Fruit fly (Drosophila melanogaster): ENCODE results near the gene CG15544.
A peak's percentile ranks its signal among the peaks of the same experiment; 100 is the strongest.

The CG15544 gene

DNA sequence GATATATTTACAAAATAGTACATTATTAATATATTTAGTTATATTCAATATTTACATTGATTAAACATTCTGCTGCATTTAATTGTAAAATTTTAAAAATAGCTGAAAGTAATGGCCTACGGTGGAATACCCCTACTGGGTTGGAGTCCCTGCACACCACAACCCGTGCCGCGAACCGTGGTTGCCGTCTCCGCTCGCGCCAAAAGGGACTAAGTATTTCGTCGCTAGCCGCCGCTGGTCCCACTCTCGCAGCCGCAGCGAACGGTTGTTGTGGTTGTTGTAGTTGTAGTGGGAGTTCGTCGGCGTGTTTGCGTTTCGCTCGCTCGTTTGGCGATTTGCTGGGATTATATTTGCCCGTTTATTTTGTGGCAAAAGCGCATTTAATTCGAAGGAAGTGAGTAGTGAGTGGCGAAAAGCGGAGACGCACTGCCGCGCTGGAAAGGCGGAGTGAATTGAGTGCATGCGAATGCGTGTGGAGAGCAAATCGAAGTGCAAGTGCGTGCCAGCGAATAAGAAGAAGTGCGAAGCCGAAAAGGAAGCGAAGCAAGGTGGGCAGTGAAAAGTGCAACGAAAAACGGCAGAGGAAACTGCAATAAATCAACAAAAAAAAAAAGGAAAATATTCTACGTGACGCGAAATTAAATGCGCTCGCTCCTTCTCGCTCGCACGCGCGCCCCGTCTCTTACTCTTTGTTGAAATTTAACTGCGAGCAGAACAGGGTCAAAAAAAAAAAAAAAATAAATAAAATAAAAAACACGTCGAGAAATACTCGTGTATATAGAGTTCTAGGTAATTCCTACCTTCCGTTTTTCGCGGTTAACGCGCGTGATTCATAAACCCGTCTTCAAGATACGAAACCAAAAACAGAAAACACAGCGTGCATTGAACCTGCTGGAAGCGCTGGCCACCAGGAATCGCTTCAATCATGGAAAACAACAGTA lies 19.0 kb upstream of the CG15544 start, which contains the start of gene cindr (continued):
- no peak for TF ChIP-seq CG14965 (GFP tag; optimal IDR thresholded peaks at IDR 0.05; ENCODE audit: borderline replicate concordance)
- peak; percentile 48 for TF ChIP-seq NC2β (GFP tag; optimal IDR thresholded peaks at IDR 0.05)
- no peak for TF ChIP-seq CG6654 (GFP tag; optimal IDR thresholded peaks at IDR 0.05)
- TF ChIP-seq so (GFP tag; IDR thresholded peaks at IDR 0.05): no peak
- TF ChIP-seq Neu2 (GFP tag; optimal IDR thresholded peaks at IDR 0.05; ENCODE audit: borderline replicate concordance): no peak
- no peak for TF ChIP-seq H15 (GFP tag; IDR thresholded peaks at IDR 0.05)
- no peak; the same call in 1 of the 2 replicates for TF ChIP-seq CG32532 (GFP tag; IDR thresholded peaks at IDR 0.05)
- peak; percentile 11 for TF ChIP-seq CG12071 (GFP tag; optimal IDR thresholded peaks at IDR 0.05)
- TF ChIP-seq Side (GFP tag; optimal IDR thresholded peaks at IDR 0.05): peak; percentile 56
- 0 out of 2 replicates have a peak, but pooled peaks have one; percentile 10 for TF ChIP-seq CG31224 (GFP tag; IDR thresholded peaks at IDR 0.05)
- TF ChIP-seq CG7963 (GFP tag; IDR thresholded peaks at IDR 0.05; ENCODE audit: partially characterized antibody): no peak
- TF ChIP-seq CG14667 (GFP tag; IDR thresholded peaks at IDR 0.05): no peak
- TF ChIP-seq nerfin-2 (GFP tag; IDR thresholded peaks at IDR 0.05; ENCODE audit: partially characterized antibody): no peak
- TF ChIP-seq insv (GFP tag; optimal IDR thresholded peaks at IDR 0.05): peak in 1 of 2 experiments; percentile 65
- peak; percentile 5 for TF ChIP-seq CG7556 (GFP tag; optimal IDR thresholded peaks at IDR 0.05)
- TF ChIP-seq Vsx1 (GFP tag; optimal IDR thresholded peaks at IDR 0.05): no peak
- 0 out of 2 replicates have a peak, but pooled peaks have one; percentile 17 for TF ChIP-seq rib (GFP tag; IDR thresholded peaks at IDR 0.05)
- 0 out of 2 replicates have a peak, but pooled peaks have one; percentile 24 for TF ChIP-seq bowl (GFP tag; IDR thresholded peaks at IDR 0.05)
- TF ChIP-seq CG17328 (GFP tag; IDR thresholded peaks at IDR 0.05): peak; percentile 15; the same call in 1 of the 2 replicates
- no peak for TF ChIP-seq CG3281 (GFP tag; optimal IDR thresholded peaks at IDR 0.05)
- no peak for TF ChIP-seq CG10147 (GFP tag; optimal IDR thresholded peaks at IDR 0.05)
- TF ChIP-seq CG17568 (GFP tag; optimal IDR thresholded peaks at IDR 0.05): no peak
- no peak for TF ChIP-seq yki (optimal IDR thresholded peaks at IDR 0.05)
- peak; percentile 75 for TF ChIP-seq Deaf1 (tag; optimal IDR thresholded peaks at IDR 0.05)
- TF ChIP-seq CG34224 (GFP tag; IDR thresholded peaks at IDR 0.05; ENCODE audit: partially characterized antibody): peak; percentile 52; the same call in 1 of the 3 replicates
- TF ChIP-seq CG4730 (GFP tag; IDR thresholded peaks at IDR 0.05): no peak
- TF ChIP-seq sens-2 (GFP tag; IDR thresholded peaks at IDR 0.05): no peak
- peak; percentile 66 for TF ChIP-seq Mad (GFP tag; optimal IDR thresholded peaks at IDR 0.05)
- peak; percentile 28 for TF ChIP-seq CG9609 (GFP tag; optimal IDR thresholded peaks at IDR 0.05)
- TF ChIP-seq CG10654 (GFP tag; optimal IDR thresholded peaks at IDR 0.05): peak; percentile 64
- no peak for TF ChIP-seq HHEX (GFP tag; optimal IDR thresholded peaks at IDR 0.05)
- no peak for TF ChIP-seq ro (GFP tag; IDR thresholded peaks at IDR 0.05)
- TF ChIP-seq B-H1 (GFP tag; IDR thresholded peaks at IDR 0.05): no peak
- no peak for TF ChIP-seq corto (GFP tag; optimal IDR thresholded peaks at IDR 0.05)
- peak; percentile 99 for TF ChIP-seq pzg (GFP tag; optimal IDR thresholded peaks at IDR 0.05)
- no peak for TF ChIP-seq hkb (optimal IDR thresholded peaks at IDR 0.05)
- TF ChIP-seq hkb (GFP tag; IDR thresholded peaks at IDR 0.05): peak; percentile 33
- TF ChIP-seq Ets97D (GFP tag; optimal IDR thresholded peaks at IDR 0.05): peak; percentile 81
- TF ChIP-seq Hmx (GFP tag; optimal IDR thresholded peaks at IDR 0.05): peak; percentile 17
- TF ChIP-seq Hr39 (optimal IDR thresholded peaks at IDR 0.05): no peak
- TF ChIP-seq CG8388 (GFP tag; optimal IDR thresholded peaks at IDR 0.05): no peak
- TF ChIP-seq Rx (GFP tag; IDR thresholded peaks at IDR 0.05): 0 out of 2 replicates have a peak, but pooled peaks have one; percentile 6
- no peak for TF ChIP-seq ac (GFP tag; optimal IDR thresholded peaks at IDR 0.05)
- peak; percentile 23 for TF ChIP-seq az2 (GFP tag; optimal IDR thresholded peaks at IDR 0.05)
- TF ChIP-seq Scr (GFP tag; IDR thresholded peaks at IDR 0.05; ENCODE audit: partially characterized antibody): peak; percentile 44
- no peak for TF ChIP-seq pum (GFP tag; optimal IDR thresholded peaks at IDR 0.05)
- TF ChIP-seq CG13775 (GFP tag; optimal IDR thresholded peaks at IDR 0.05): peak; percentile 56
- no peak for TF ChIP-seq Taf1 (GFP tag; IDR thresholded peaks at IDR 0.05)
- TF ChIP-seq CG15514 (GFP tag; optimal IDR thresholded peaks at IDR 0.05): peak; percentile 90

All from whole organism, embryonic.